Worm (Caenorhabditis elegans): ENCODE results near the gene F28G4.4.

Gene F28G4.4

ce11 chrV:16287619-16288018 is 1.9 kb upstream of the F28G4.4 start, which contains the start of gene F28G4.3:
Gene F28G4.3 (minus strand): TSS chrV:16287719.
- no peak for TF ChIP-seq W03F9.2 (tag; optimal IDR thresholded peaks at IDR 0.05)
- TF ChIP-seq him-1 (tag; optimal IDR thresholded peaks at IDR 0.05) = no peak
- TF ChIP-seq dao-5 (tag; optimal IDR thresholded peaks at IDR 0.05) = no peak

ce11 chrV:16282147-16282546 is 3.5 kb downstream of the F28G4.4 start, which contains the start of gene F28G4.2:
Gene F28G4.2 (minus strand): TSS chrV:16282321.
- TF ChIP-seq W03F9.2 (tag; optimal IDR thresholded peaks at IDR 0.05) (no peak), him-1 (tag; optimal IDR thresholded peaks at IDR 0.05) (no peak), dao-5 (tag; optimal IDR thresholded peaks at IDR 0.05) (no peak)

ce11 chrV:16277918-16278317 is 7.8 kb downstream of the F28G4.4 start, which contains the start of gene cyp-37B1:
Gene cyp-37B1 (plus strand): TSS chrV:16278116.
- no peak for TF ChIP-seq him-1 (tag; optimal IDR thresholded peaks at IDR 0.05)
- TF ChIP-seq dao-5 (tag; optimal IDR thresholded peaks at IDR 0.05) = no peak
- no peak for TF ChIP-seq W03F9.2 (tag; optimal IDR thresholded peaks at IDR 0.05)

- TF ChIP-seq W03F9.2 (tag; optimal IDR thresholded peaks at IDR 0.05) (no peak), dao-5 (tag; optimal IDR thresholded peaks at IDR 0.05) (no peak), him-1 (tag; optimal IDR thresholded peaks at IDR 0.05) (no peak)
These were observed 10.3 kb downstream of the F28G4.4 start, which contains the start of gene pacl-1 for ce11 chrV:16275347-16275746. Gene pacl-1 (minus strand): TSS chrV:16275447.

ce11 chrV:16271121-16271520 is 14.6 kb downstream of the F28G4.4 start, which contains the start of gene T13F3.6:
Gene T13F3.6 (minus strand): TSS chrV:16271221.
- TF ChIP-seq him-1 (tag; optimal IDR thresholded peaks at IDR 0.05) (no peak), W03F9.2 (tag; optimal IDR thresholded peaks at IDR 0.05) (no peak), dao-5 (tag; optimal IDR thresholded peaks at IDR 0.05) (no peak)

ce11 chrV:16269556-16269955 is 16.1 kb downstream of the F28G4.4 start, which contains the start of the genes fbxa-2 and T13F3.8:
Gene fbxa-2 (minus strand): TSS chrV:16269656.
Gene T13F3.8 (plus strand): TSS chrV:16269800.
- no peak for TF ChIP-seq him-1 (tag; optimal IDR thresholded peaks at IDR 0.05)
- no peak for TF ChIP-seq dao-5 (tag; optimal IDR thresholded peaks at IDR 0.05)
- TF ChIP-seq W03F9.2 (tag; optimal IDR thresholded peaks at IDR 0.05) = no peak

ce11 chrV:16266514-16266913 is 19.2 kb downstream of the F28G4.4 start, which contains the start of gene T13F3.4:
Gene T13F3.4 (minus strand): TSS chrV:16266614.
- TF ChIP-seq W03F9.2 (tag; optimal IDR thresholded peaks at IDR 0.05) (no peak), him-1 (tag; optimal IDR thresholded peaks at IDR 0.05) (no peak), dao-5 (tag; optimal IDR thresholded peaks at IDR 0.05) (no peak)

- no peak for TF ChIP-seq him-1 (tag; optimal IDR thresholded peaks at IDR 0.05)
- no peak for TF ChIP-seq W03F9.2 (tag; optimal IDR thresholded peaks at IDR 0.05)
- TF ChIP-seq dao-5 (tag; optimal IDR thresholded peaks at IDR 0.05) = no peak
These were observed 26.0 kb downstream of the F28G4.4 start, which contains the start of gene nhr-127 for ce11 chrV:16259684-16260083. Gene nhr-127 (plus strand): TSS chrV:16259984.

ce11 chrV:16258142-16258541 is 27.6 kb downstream of the F28G4.4 start, which contains the start of gene nhr-218:
Gene nhr-218 (plus strand): TSS chrV:16258442.
- no peak for TF ChIP-seq dao-5 (tag; optimal IDR thresholded peaks at IDR 0.05)
- no peak for TF ChIP-seq W03F9.2 (tag; optimal IDR thresholded peaks at IDR 0.05)
- no peak for TF ChIP-seq him-1 (tag; optimal IDR thresholded peaks at IDR 0.05)

ce11 chrV:16256395-16256794 is 29.3 kb downstream of the F28G4.4 start, which contains the start of gene bgnt-1.3:
Gene bgnt-1.3 (minus strand): TSS chrV:16256495.
- no peak for TF ChIP-seq him-1 (tag; optimal IDR thresholded peaks at IDR 0.05)
- no peak for TF ChIP-seq dao-5 (tag; optimal IDR thresholded peaks at IDR 0.05)
- TF ChIP-seq W03F9.2 (tag; optimal IDR thresholded peaks at IDR 0.05) = no peak

ce11 chrV:16253687-16254086 is 32.0 kb downstream of the F28G4.4 start, which contains the start of gene gcy-20:
Gene gcy-20 (minus strand): TSS chrV:16253787.
- no peak for TF ChIP-seq dao-5 (tag; optimal IDR thresholded peaks at IDR 0.05)
- TF ChIP-seq W03F9.2 (tag; optimal IDR thresholded peaks at IDR 0.05) = no peak
- TF ChIP-seq him-1 (tag; optimal IDR thresholded peaks at IDR 0.05) = no peak

ce11 chrV:16249105-16249504 is 36.6 kb downstream of the F28G4.4 start:
- no peak for TF ChIP-seq W03F9.2 (tag; optimal IDR thresholded peaks at IDR 0.05)
- no peak for TF ChIP-seq dao-5 (tag; optimal IDR thresholded peaks at IDR 0.05)
- TF ChIP-seq him-1 (tag; optimal IDR thresholded peaks at IDR 0.05) = no peak

ce11 chrV:16246579-16246978 is 39.1 kb downstream of the F28G4.4 start, which contains the start of gene srh-95:
Gene srh-95 (plus strand): TSS chrV:16246879.
- TF ChIP-seq W03F9.2 (tag; optimal IDR thresholded peaks at IDR 0.05) = no peak
- no peak for TF ChIP-seq dao-5 (tag; optimal IDR thresholded peaks at IDR 0.05)
- TF ChIP-seq him-1 (tag; optimal IDR thresholded peaks at IDR 0.05) = no peak

- TF ChIP-seq him-1 (tag; optimal IDR thresholded peaks at IDR 0.05) = no peak
- no peak for TF ChIP-seq dao-5 (tag; optimal IDR thresholded peaks at IDR 0.05)
- no peak for TF ChIP-seq W03F9.2 (tag; optimal IDR thresholded peaks at IDR 0.05)
These were observed 41.6 kb downstream of the F28G4.4 start, which contains the start of gene srh-104 for ce11 chrV:16244078-16244477. Gene srh-104 (minus strand): TSS chrV:16244178.

All from whole organism, L4/young adult.